Fruit fly (Drosophila melanogaster): ENCODE results near the gene CG2116.

The CG2116 gene

DNA sequence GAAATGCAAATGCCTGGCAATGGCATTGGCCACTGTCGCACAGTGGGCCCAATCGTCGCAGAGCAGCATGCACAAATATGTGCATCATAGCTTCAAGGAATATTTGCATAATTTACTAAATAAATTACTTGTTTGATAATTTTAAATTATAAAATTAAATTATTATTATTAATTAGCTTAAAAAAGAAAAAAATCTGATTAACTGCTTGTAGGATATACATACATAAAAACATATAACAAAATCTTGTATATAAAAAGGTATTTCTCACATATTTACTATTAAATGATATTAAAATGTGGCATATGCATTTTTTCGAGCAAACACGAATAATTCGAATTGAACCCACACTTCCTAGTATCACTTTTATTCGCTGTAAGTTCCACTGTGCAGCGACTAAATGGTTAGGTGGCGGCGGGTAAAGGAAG lies 4.4 kb upstream of the CG2116 start (continued):
- no peak for TF ChIP-seq da (GFP tag; optimal IDR thresholded peaks at IDR 0.05)
- peak; percentile 65 for TF ChIP-seq CG17359 (tag; optimal IDR thresholded peaks at IDR 0.05)
- TF ChIP-seq CG3281 (GFP tag; optimal IDR thresholded peaks at IDR 0.05) = peak; percentile 15
- peak; percentile 24; the same call in 1 of the 2 replicates for TF ChIP-seq sisA (GFP tag; IDR thresholded peaks at IDR 0.05)
- TF ChIP-seq fd102C (GFP tag; optimal IDR thresholded peaks at IDR 0.05) = no peak
- peak; percentile 74 for TF ChIP-seq CG2678 (tag; optimal IDR thresholded peaks at IDR 0.05)
- peak; percentile 45; the same call in 1 of the 2 replicates for TF ChIP-seq Xrp1 (GFP tag; IDR thresholded peaks at IDR 0.05)
- TF ChIP-seq CG2129 (GFP tag; IDR thresholded peaks at IDR 0.05; ENCODE audit: partially characterized antibody) = no peak
- no peak for TF ChIP-seq CG10565 (GFP tag; optimal IDR thresholded peaks at IDR 0.05)
- TF ChIP-seq CG9609 (GFP tag; optimal IDR thresholded peaks at IDR 0.05) = no peak
- no peak for TF ChIP-seq wor (GFP tag; IDR thresholded peaks at IDR 0.05)
- no peak for TF ChIP-seq CG42726 (GFP tag; IDR thresholded peaks at IDR 0.05; ENCODE audit: partially characterized antibody)
- TF ChIP-seq nerfin-1 (tag; optimal IDR thresholded peaks at IDR 0.05) = peak; percentile 43
- 0 out of 2 replicates have a peak, but pooled peaks have one; percentile 18 for TF ChIP-seq onecut (GFP tag; IDR thresholded peaks at IDR 0.05)
- no peak for TF ChIP-seq ham (GFP tag; IDR thresholded peaks at IDR 0.05)
- no peak for TF ChIP-seq bigmax (GFP tag; optimal IDR thresholded peaks at IDR 0.05)
- TF ChIP-seq CG7745 (tag; optimal IDR thresholded peaks at IDR 0.05) = no peak
- TF ChIP-seq tap (tag; optimal IDR thresholded peaks at IDR 0.05) = peak; percentile 57
- TF ChIP-seq zfh2 (GFP tag; optimal IDR thresholded peaks at IDR 0.05) = no peak
- peak; percentile 65 for TF ChIP-seq Ets65A (GFP tag)
- TF ChIP-seq twi (tag; optimal IDR thresholded peaks at IDR 0.05) = no peak
- no peak for TF ChIP-seq CG8089 (GFP tag; optimal IDR thresholded peaks at IDR 0.05)
- TF ChIP-seq CG2889 (GFP tag; IDR thresholded peaks at IDR 0.05) = no peak
- no peak for TF ChIP-seq HmgZ (tag; optimal IDR thresholded peaks at IDR 0.05)
- no peak for TF ChIP-seq jing (GFP tag; optimal IDR thresholded peaks at IDR 0.05)
- no peak for TF ChIP-seq hb (GFP tag; IDR thresholded peaks at IDR 0.05; ENCODE audit: partially characterized antibody)
- TF ChIP-seq unpg (GFP tag; optimal IDR thresholded peaks at IDR 0.05) = peak; percentile 41
- TF ChIP-seq Oli (tag; optimal IDR thresholded peaks at IDR 0.05) = peak; percentile 74
- peak; percentile 64 for TF ChIP-seq CG9437 (GFP tag; optimal IDR thresholded peaks at IDR 0.05)
- TF ChIP-seq CG2116 (GFP tag; optimal IDR thresholded peaks at IDR 0.05) = peak; percentile 51
- no peak for TF ChIP-seq CG13624 (GFP tag; optimal IDR thresholded peaks at IDR 0.05)
- no peak for TF ChIP-seq Bdp1 (GFP tag; optimal IDR thresholded peaks at IDR 0.05)
- TF ChIP-seq Atf-2 (GFP tag; optimal IDR thresholded peaks at IDR 0.05) = no peak
- no peak for TF ChIP-seq CG17912 (GFP tag; optimal IDR thresholded peaks at IDR 0.05)
- no peak for TF ChIP-seq psq (GFP tag; optimal IDR thresholded peaks at IDR 0.05)
- peak; percentile 49 for TF ChIP-seq ind (GFP tag; optimal IDR thresholded peaks at IDR 0.05)
- no peak for TF ChIP-seq Fer3 (tag; optimal IDR thresholded peaks at IDR 0.05)
- TF ChIP-seq CG15601 (tag; optimal IDR thresholded peaks at IDR 0.05) = peak; percentile 38
- TF ChIP-seq C15 (GFP tag; IDR thresholded peaks at IDR 0.05) = no peak
- no peak; the same call in 1 of the 2 replicates for TF ChIP-seq CG7372 (GFP tag; IDR thresholded peaks at IDR 0.05)
- TF ChIP-seq dati (GFP tag; IDR thresholded peaks at IDR 0.05) = no peak
- no peak for TF ChIP-seq pb (GFP tag; optimal IDR thresholded peaks at IDR 0.05)
- TF ChIP-seq fu2 (GFP tag; optimal IDR thresholded peaks at IDR 0.05) = no peak
- 0 out of 2 replicates have a peak, but pooled peaks have one; percentile 31 for TF ChIP-seq NFAT (GFP tag; IDR thresholded peaks at IDR 0.05)
- no peak for TF ChIP-seq CG6765 (GFP tag; optimal IDR thresholded peaks at IDR 0.05)
- no peak for TF ChIP-seq Mad (GFP tag; optimal IDR thresholded peaks at IDR 0.05)
- TF ChIP-seq Poxn (GFP tag; IDR thresholded peaks at IDR 0.05) = no peak
- TF ChIP-seq esg (GFP tag; conservative IDR thresholded peaks at IDR 0.05) = 0 out of 2 replicates have a peak, but pooled peaks have one; percentile 27
- no peak for TF ChIP-seq trh (GFP tag; optimal IDR thresholded peaks at IDR 0.05)
- no peak for TF ChIP-seq CG4617 (GFP tag; optimal IDR thresholded peaks at IDR 0.05; ENCODE audit: borderline replicate concordance)
- TF ChIP-seq CG8944 (GFP tag; optimal IDR thresholded peaks at IDR 0.05) = no peak
